Worm (Caenorhabditis elegans) whole organism, L4/young adult: ENCODE results near the gene C47D12.2.

Source experiments
- W03F9.2 ChIP-seq: fragments of 150-350 bp; optimal IDR thresholded peaks from 2 replicates; lab custom pipeline; 2014; ENCODE audit warnings: missing biosample characterization, missing genetic modification characterization
- dao-5 ChIP-seq: sonication (generic microtip); optimal IDR thresholded peaks from 2 replicates; lab custom pipeline; 2016; ENCODE audit warnings: missing genotype, missing genetic modification characterization, moderate library complexity, missing compliant biosample characterization
- him-1 ChIP-seq: sonication (generic microtip); optimal IDR thresholded peaks from 2 replicates; lab custom pipeline; 2016; ENCODE audit warnings: missing genotype, missing genetic modification reagents, missing genetic modification characterization, missing compliant biosample characterization

DNA sequence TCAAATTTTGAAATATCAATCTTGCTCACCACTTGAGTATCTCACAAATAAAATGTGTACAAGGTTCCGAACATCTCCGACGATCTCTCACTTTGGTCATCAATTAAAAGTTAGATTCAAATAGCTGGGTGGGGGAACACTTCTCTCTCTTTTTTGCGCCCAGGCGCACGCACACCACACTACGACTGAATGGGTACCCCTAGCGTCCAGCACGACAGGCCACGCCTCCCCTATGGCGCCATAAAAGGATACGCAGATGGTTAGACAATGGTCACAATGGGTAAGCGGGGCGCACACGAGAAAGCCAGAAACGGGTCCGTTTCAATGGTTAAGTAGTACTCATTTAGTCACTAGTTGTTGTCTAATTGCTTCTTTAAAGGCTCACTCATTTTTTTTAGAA lies 46.1 kb upstream of the C47D12.2 start:
- TF ChIP-seq dao-5 (tag; lab: Kevin White, UChicago): no peak
- no peak for TF ChIP-seq him-1 (tag; lab: Kevin White, UChicago)
- no peak for TF ChIP-seq W03F9.2 (tag; lab: Kevin White, UChicago)
